Worm (Caenorhabditis elegans) whole organism, L2 larva: Measurements from ENCODE around the gene C08F11.17.

Experiments used
- C34F6.9 ChIP-seq: fragments of 150-350 bp; optimal IDR thresholded peaks from 2 replicates; lab custom pipeline; 2014; ENCODE audit warnings: missing biosample characterization, missing genetic modification characterization
- Y55F3AM.14 ChIP-seq: fragments of 200-800 bp; sonication (Bioruptor generic); optimal IDR thresholded peaks from 2 replicates; lab custom pipeline; 2018; ENCODE audit warnings: mild to moderate bottlenecking, missing genetic modification characterization, missing compliant biosample characterization
- ZK546.5 ChIP-seq: sonication (generic microtip); optimal IDR thresholded peaks from 2 replicates; lab custom pipeline; 2017; ENCODE audit warnings: missing biosample characterization, missing genetic modification characterization
- alr-1 ChIP-seq: fragments of 150-350 bp; optimal IDR thresholded peaks from 2 replicates; lab custom pipeline; 2014; ENCODE audit warnings: missing biosample characterization, missing genetic modification characterization
- ama-1 ChIP-seq: fragments of 150-350 bp; optimal IDR thresholded peaks from 2 replicates; lab custom pipeline; 2018; ENCODE audit warnings: inconsistent platforms
- ceh-16 ChIP-seq: fragments of 150-350 bp; optimal IDR thresholded peaks from 2 replicates; lab custom pipeline; 2014; ENCODE audit warnings: missing biosample characterization, missing genetic modification characterization
- ceh-82 ChIP-seq: fragments of 150-350 bp; optimal IDR thresholded peaks from 2 replicates; lab custom pipeline; 2014; ENCODE audit warnings: missing biosample characterization, missing genetic modification characterization
- crh-2 ChIP-seq: sonication (generic microtip); optimal IDR thresholded peaks from 2 replicates; lab custom pipeline; 2017; ENCODE audit warnings: missing biosample characterization, missing genetic modification characterization
- egl-27 ChIP-seq: sonication (generic microtip); optimal IDR thresholded peaks from 3 replicates; lab custom pipeline; 2017; ENCODE audit warnings: missing biosample characterization, missing genetic modification reagents, missing genetic modification characterization
- elt-3 ChIP-seq: sonication (generic microtip); optimal IDR thresholded peaks from 2 replicates; lab custom pipeline; 2017; ENCODE audit warnings: missing biosample characterization, missing genetic modification characterization
- fos-1 ChIP-seq: fragments of 150-350 bp; optimal IDR thresholded peaks from 2 replicates; lab custom pipeline; 2014; ENCODE audit warnings: missing biosample characterization, missing genetic modification characterization
- gmeb-1 ChIP-seq: fragments of 150-350 bp; optimal IDR thresholded peaks from 2 replicates; lab custom pipeline; 2014; ENCODE audit warnings: missing biosample characterization, missing genetic modification characterization
- lin-11 ChIP-seq: fragments of 150-350 bp; sonication (generic microtip); optimal IDR thresholded peaks from 2 replicates; lab custom pipeline; 2014; ENCODE audit warnings: missing biosample characterization, missing genetic modification characterization, inconsistent platforms, mixed read lengths
- lin-39 ChIP-seq: fragments of 150-350 bp; optimal IDR thresholded peaks from 2 replicates; lab custom pipeline; 2014; ENCODE audit warnings: missing biosample characterization, missing genetic modification reagents, missing genetic modification characterization
- mbf-1 ChIP-seq: sonication (generic microtip); optimal IDR thresholded peaks from 2 replicates; lab custom pipeline; 2017; ENCODE audit warnings: missing biosample characterization, missing genetic modification characterization
- mdl-1 ChIP-seq, 2 experiments: fragments of 150-350 bp in 1 of 2; sonication (generic microtip) in 1 of 2; optimal IDR thresholded peaks; 2 replicates each; lab custom pipeline; 2017; ENCODE audit warnings: missing biosample characterization in 2 of 2, missing genetic modification characterization in 2 of 2
- nhr-10 ChIP-seq: sonication (generic microtip); optimal IDR thresholded peaks from 2 replicates; lab custom pipeline; 2017; ENCODE audit warnings: missing biosample characterization, missing genetic modification characterization
- nhr-12 ChIP-seq: fragments of 150-350 bp; optimal IDR thresholded peaks from 2 replicates; lab custom pipeline; 2014; ENCODE audit warnings: missing biosample characterization, missing genetic modification characterization
- nhr-129 ChIP-seq: fragments of 150-350 bp; optimal IDR thresholded peaks from 2 replicates; lab custom pipeline; 2014; ENCODE audit warnings: missing biosample characterization, missing genetic modification characterization
- nhr-21 ChIP-seq: fragments of 150-350 bp; optimal IDR thresholded peaks from 2 replicates; lab custom pipeline; 2014; ENCODE audit warnings: missing biosample characterization, missing genetic modification characterization
- nhr-23 ChIP-seq: fragments of 150-350 bp; optimal IDR thresholded peaks from 2 replicates; lab custom pipeline; 2014; ENCODE audit warnings: missing biosample characterization, missing genetic modification reagents, missing genetic modification characterization
- nhr-237 ChIP-seq: fragments of 150-350 bp; optimal IDR thresholded peaks from 2 replicates; lab custom pipeline; 2014; ENCODE audit warnings: missing biosample characterization, missing genetic modification characterization
- nhr-25 ChIP-seq: fragments of 150-350 bp; sonication (generic microtip); optimal IDR thresholded peaks from 3 replicates; lab custom pipeline; 2014; ENCODE audit warnings: missing biosample characterization, missing genetic modification characterization
- nhr-6 ChIP-seq: fragments of 150-350 bp; optimal IDR thresholded peaks from 2 replicates; lab custom pipeline; 2014; ENCODE audit warnings: missing biosample characterization, missing genetic modification characterization
- nhr-77 ChIP-seq: fragments of 150-350 bp; optimal IDR thresholded peaks from 2 replicates; lab custom pipeline; 2014; ENCODE audit warnings: missing biosample characterization, missing genetic modification characterization
- sem-4 ChIP-seq: fragments of 150-350 bp; optimal IDR thresholded peaks from 2 replicates; lab custom pipeline; 2014; ENCODE audit warnings: missing biosample characterization, missing genetic modification reagents, missing genetic modification characterization
- skn-1 ChIP-seq: sonication (generic microtip); optimal IDR thresholded peaks from 2 replicates; lab custom pipeline; 2017; ENCODE audit warnings: missing biosample characterization, missing genetic modification characterization
- sma-9 ChIP-seq, 2 experiments: fragments of 150-350 bp in 1 of 2; sonication (generic microtip) in 1 of 2; optimal IDR thresholded peaks; 2 replicates each; lab custom pipeline; 2014 to 2016; ENCODE audit warnings: missing genetic modification characterization in 2 of 2, mild to moderate bottlenecking in 1 of 2, missing biosample characterization in 1 of 2, missing compliant biosample characterization in 1 of 2, missing genetic modification reagents in 1 of 2, moderate library complexity in 1 of 2
- snpc-4 ChIP-seq: fragments of 150-350 bp; optimal IDR thresholded peaks from 2 replicates; lab custom pipeline; 2014; ENCODE audit warnings: missing biosample characterization, missing genetic modification characterization
- unc-39 ChIP-seq: fragments of 150-350 bp; optimal IDR thresholded peaks from 2 replicates; lab custom pipeline; 2014; ENCODE audit warnings: missing biosample characterization, missing genetic modification characterization
- unc-55 ChIP-seq: fragments of 150-350 bp; sonication (generic microtip); optimal IDR thresholded peaks from 3 replicates; lab custom pipeline; 2014; ENCODE audit warnings: missing biosample characterization, missing genetic modification reagents, missing genetic modification characterization
- zag-1 ChIP-seq: fragments of 150-350 bp; optimal IDR thresholded peaks from 2 replicates; lab custom pipeline; 2014; ENCODE audit warnings: missing biosample characterization, missing genetic modification characterization
- ztf-1 ChIP-seq: fragments of 200-800 bp; sonication (Bioruptor generic); conservative IDR thresholded peaks from 2 replicates; pipeline ENCODE4 v1.3.6; 2022; ENCODE audit warnings: missing genetic modification characterization, missing compliant biosample characterization
- ztf-11 ChIP-seq: sonication (generic microtip); optimal IDR thresholded peaks from 2 replicates; lab custom pipeline; 2017; ENCODE audit warnings: missing biosample characterization, missing genetic modification characterization
- ztf-4 ChIP-seq: fragments of 150-350 bp; optimal IDR thresholded peaks from 2 replicates; lab custom pipeline; 2014; ENCODE audit warnings: missing biosample characterization, missing genetic modification characterization

C08F11.17 gene

ce11 chrIV:13633165-13633564 lies 17.0 kb downstream of the C08F11.17 start, which contains the start of gene fbxa-98:
fbxa-98 (plus strand) TSS chrIV:13633407.
- no peak for TF ChIP-seq fos-1 (tag; lab: Kevin White, UChicago)
- TF ChIP-seq ama-1 (lab: Kevin White, UChicago), result no peak
- TF ChIP-seq nhr-10, result no peak
- no peak for TF ChIP-seq ZK546.5
- TF ChIP-seq nhr-77 (tag; lab: Kevin White, UChicago), result no peak
- TF ChIP-seq gmeb-1 (tag; lab: Kevin White, UChicago), result no peak
- TF ChIP-seq unc-39 (tag; lab: Kevin White, UChicago), result no peak
- TF ChIP-seq nhr-6 (tag; lab: Kevin White, UChicago), result no peak
- TF ChIP-seq snpc-4 (tag; lab: Kevin White, UChicago), result no peak
- no peak for TF ChIP-seq mbf-1 (tag; lab: Kevin White, UChicago)
- no peak for TF ChIP-seq ztf-11 (tag; lab: Kevin White, UChicago)
- no peak for TF ChIP-seq nhr-21 (tag; lab: Kevin White, UChicago)
- TF ChIP-seq nhr-25 (tag; lab: Kevin White, UChicago), result no peak
- TF ChIP-seq mdl-1 (tag; optimal IDR thresholded peaks at IDR 0.05; lab: Kevin White, UChicago), result no peak
- TF ChIP-seq ztf-4, result no peak

- TF ChIP-seq Y55F3AM.14 (GFP tag; lab: Kevin White, UChicago) (no peak), mbf-1 (tag; lab: Kevin White, UChicago) (no peak), skn-1 (tag; lab: Kevin White, UChicago) (no peak), unc-55 (GFP tag; lab: Kevin White, UChicago) (no peak), gmeb-1 (tag; lab: Kevin White, UChicago) (no peak)
These were observed 17.5 kb downstream of the C08F11.17 start for ce11 chrIV:13632613-13633012.

- TF ChIP-seq nhr-12 (tag; lab: Kevin White, UChicago) (no peak), zag-1 (no peak), ztf-1 (GFP tag; lab: Robert Waterston, UW) (no peak), ZK546.5 (no peak), nhr-10 (no peak), ztf-11 (tag; lab: Kevin White, UChicago) (no peak), C34F6.9 (tag; lab: Kevin White, UChicago) (no peak), fos-1 (tag; lab: Kevin White, UChicago) (no peak), crh-2 (tag; lab: Kevin White, UChicago) (no peak), ceh-82 (tag; lab: Kevin White, UChicago) (no peak), lin-39 (tag; lab: Kevin White, UChicago) (no peak), alr-1 (tag; lab: Kevin White, UChicago) (no peak), lin-11 (tag; lab: Kevin White, UChicago) (no peak), nhr-129 (tag; lab: Kevin White, UChicago) (no peak), ceh-16 (no peak), egl-27 (tag; lab: Kevin White, UChicago) (no peak), ama-1 (lab: Kevin White, UChicago) (no peak), nhr-23 (tag; lab: Kevin White, UChicago) (no peak), nhr-21 (tag; lab: Kevin White, UChicago) (no peak)
These were observed 23.7 kb downstream of the C08F11.17 start, which contains the start of gene sru-21 for ce11 chrIV:13626469-13626868. sru-21 (plus strand) TSS chrIV:13626769.

ce11 chrIV:13623533-13623932 lies 26.6 kb downstream of the C08F11.17 start, which contains the start of gene C08F11.1:
C08F11.1 (plus strand) TSS chrIV:13623833.
- TF ChIP-seq unc-39 (tag; lab: Kevin White, UChicago), result no peak
- TF ChIP-seq nhr-6 (tag; lab: Kevin White, UChicago), result no peak
- no peak for TF ChIP-seq ama-1 (lab: Kevin White, UChicago)
- no peak for TF ChIP-seq nhr-237 (tag; lab: Kevin White, UChicago)
- no peak for TF ChIP-seq egl-27 (tag; lab: Kevin White, UChicago)
- TF ChIP-seq sma-9 (GFP tag; optimal IDR thresholded peaks at IDR 0.05; lab: Kevin White, UChicago), result no peak
- TF ChIP-seq sma-9 (tag; optimal IDR thresholded peaks at IDR 0.05; lab: Kevin White, UChicago), result no peak
- no peak for TF ChIP-seq elt-3 (tag; lab: Kevin White, UChicago)
- TF ChIP-seq ceh-82 (tag; lab: Kevin White, UChicago), result no peak
- TF ChIP-seq Y55F3AM.14 (GFP tag; lab: Kevin White, UChicago), result no peak
- no peak for TF ChIP-seq alr-1 (tag; lab: Kevin White, UChicago)
- no peak for TF ChIP-seq gmeb-1 (tag; lab: Kevin White, UChicago)
- TF ChIP-seq nhr-77 (tag; lab: Kevin White, UChicago), result no peak
- TF ChIP-seq nhr-10, result no peak
- TF ChIP-seq sem-4 (tag; lab: Kevin White, UChicago), result no peak
- no peak for TF ChIP-seq mdl-1 (tag; optimal IDR thresholded peaks at IDR 0.05; lab: Kevin White, UChicago)
- no peak for TF ChIP-seq snpc-4 (tag; lab: Kevin White, UChicago)
- no peak for TF ChIP-seq ZK546.5
